Worm (Caenorhabditis elegans): ENCODE results near the gene mrps-17.

ce11 chrIII:6462610-6463009 lies 31.0 kb upstream of the mrps-17 start, which contains the start of gene T26A5.8:
- no peak for TF ChIP-seq ceh-82 (tag; optimal IDR thresholded peaks at IDR 0.05)
- TF ChIP-seq aly-2 (tag; optimal IDR thresholded peaks at IDR 0.05): no peak
- TF ChIP-seq nhr-77 (tag; optimal IDR thresholded peaks at IDR 0.05): no peak
- no peak for TF ChIP-seq mab-5 (tag; optimal IDR thresholded peaks at IDR 0.05)
- no peak for TF ChIP-seq zag-1 (tag; optimal IDR thresholded peaks at IDR 0.05)
